Fruit fly (Drosophila melanogaster): ENCODE results near the gene CG46307.

CG46307 gene

dm6 chr2L:21166422-21166821 is 62.1 kb downstream of the CG46307 start:
- no peak for TF ChIP-seq Mio (GFP tag; optimal IDR thresholded peaks at IDR 0.05)
- no peak for TF ChIP-seq Rel (GFP tag; optimal IDR thresholded peaks at IDR 0.05)
- peak; percentile 39 for TF ChIP-seq Rel (tag; optimal IDR thresholded peaks at IDR 0.05)
- TF ChIP-seq woc (GFP tag; optimal IDR thresholded peaks at IDR 0.05): peak; percentile 4
- TF ChIP-seq fru (GFP tag; optimal IDR thresholded peaks at IDR 0.05): no peak
- TF ChIP-seq h (GFP tag; optimal IDR thresholded peaks at IDR 0.05): peak; percentile 36
- TF ChIP-seq Myc (optimal IDR thresholded peaks at IDR 0.05): peak; percentile 6
- peak; percentile 1 for TF ChIP-seq rgr (GFP tag; optimal IDR thresholded peaks at IDR 0.05)
- no peak for TF ChIP-seq Abd-B (GFP tag; optimal IDR thresholded peaks at IDR 0.05)
- TF ChIP-seq lola (GFP tag; optimal IDR thresholded peaks at IDR 0.05): no peak
- peak; percentile 11 for TF ChIP-seq HLH106 (tag; optimal IDR thresholded peaks at IDR 0.05)
- peak; percentile 12 for TF ChIP-seq Hnf4 (GFP tag; optimal IDR thresholded peaks at IDR 0.05)

dm6 chr2L:21168295-21169159 is 64.2 kb downstream of the CG46307 start, which contains the start of the genes mAcon1, CG43345 and CG43346:
mAcon1 (plus strand) TSS chr2L:21168570.
CG43345 (minus strand) TSS chr2L:21168581.
CG43346 (minus strand) TSS chr2L:21168581.
- TF ChIP-seq Dif (GFP tag; optimal IDR thresholded peaks at IDR 0.05; ENCODE audit: partially characterized antibody) (no peak), dmrt93B (GFP tag; optimal IDR thresholded peaks at IDR 0.05) (peak; percentile 82), Sp1 (GFP tag; optimal IDR thresholded peaks at IDR 0.05) (peak; percentile 85), OdsH (GFP tag; optimal IDR thresholded peaks at IDR 0.05) (peak; percentile 86), HLH106 (tag; optimal IDR thresholded peaks at IDR 0.05) (peak; percentile 90), sage (GFP tag; optimal IDR thresholded peaks at IDR 0.05) (no peak), usp (GFP tag; optimal IDR thresholded peaks at IDR 0.05) (no peak), pan (optimal IDR thresholded peaks at IDR 0.05) (no peak), br (GFP tag; optimal IDR thresholded peaks at IDR 0.05) (peak; percentile 91), CrebA (GFP tag; optimal IDR thresholded peaks at IDR 0.05; ENCODE audit: borderline replicate concordance) (no peak), sv (GFP tag; optimal IDR thresholded peaks at IDR 0.05) (peak; percentile 80), fru (GFP tag; optimal IDR thresholded peaks at IDR 0.05) (peak; percentile 87), Abd-B (GFP tag; optimal IDR thresholded peaks at IDR 0.05) (no peak), tai (GFP tag; optimal IDR thresholded peaks at IDR 0.05) (no peak), brk (GFP tag; optimal IDR thresholded peaks at IDR 0.05) (no peak), woc (GFP tag; optimal IDR thresholded peaks at IDR 0.05) (peak; percentile 96), Jra (GFP tag; optimal IDR thresholded peaks at IDR 0.05) (peak; percentile 74), CG9705 (GFP tag; optimal IDR thresholded peaks at IDR 0.05) (peak; percentile 89), lola (GFP tag; optimal IDR thresholded peaks at IDR 0.05) (no peak), Mio (GFP tag; optimal IDR thresholded peaks at IDR 0.05) (peak; percentile 15), N (GFP tag; optimal IDR thresholded peaks at IDR 0.05) (no peak), ey (GFP tag; optimal IDR thresholded peaks at IDR 0.05) (peak; percentile 84), Vsx2 (GFP tag; optimal IDR thresholded peaks at IDR 0.05; ENCODE audit: partially characterized antibody) (no peak), CG32264 (GFP tag; optimal IDR thresholded peaks at IDR 0.05) (peak; percentile 48), foxo (GFP tag; optimal IDR thresholded peaks at IDR 0.05) (peak in 1 of 2 experiments; percentile 89), dsf (GFP tag; optimal IDR thresholded peaks at IDR 0.05; ENCODE audit: borderline replicate concordance) (no peak), jim (GFP tag; optimal IDR thresholded peaks at IDR 0.05) (no peak), Hr78 (GFP tag; optimal IDR thresholded peaks at IDR 0.05) (no peak), Myc (optimal IDR thresholded peaks at IDR 0.05) (peak; percentile 100), h (GFP tag; optimal IDR thresholded peaks at IDR 0.05) (peak; percentile 90), rgr (GFP tag; optimal IDR thresholded peaks at IDR 0.05) (peak; percentile 84), Hnf4 (GFP tag; optimal IDR thresholded peaks at IDR 0.05) (peak; percentile 85), GATAd (GFP tag; optimal IDR thresholded peaks at IDR 0.05) (peak; percentile 76), Hr83 (GFP tag; optimal IDR thresholded peaks at IDR 0.05; ENCODE audit: poor library complexity, severe bottlenecking) (no peak), psq (GFP tag; optimal IDR thresholded peaks at IDR 0.05) (peak; percentile 73), Rel (GFP tag; optimal IDR thresholded peaks at IDR 0.05) (no peak), Rel (tag; optimal IDR thresholded peaks at IDR 0.05) (peak; percentile 71), Dfd (GFP tag; optimal IDR thresholded peaks at IDR 0.05) (no peak), dl (GFP tag; optimal IDR thresholded peaks at IDR 0.05; ENCODE audit: insufficient read depth in 1 of 2, partially characterized antibody in 2 of 2) (no peak)
